Worm (Caenorhabditis elegans): ENCODE data around the gene eif-2Bdelta.

eif-2Bdelta gene

DNA sequence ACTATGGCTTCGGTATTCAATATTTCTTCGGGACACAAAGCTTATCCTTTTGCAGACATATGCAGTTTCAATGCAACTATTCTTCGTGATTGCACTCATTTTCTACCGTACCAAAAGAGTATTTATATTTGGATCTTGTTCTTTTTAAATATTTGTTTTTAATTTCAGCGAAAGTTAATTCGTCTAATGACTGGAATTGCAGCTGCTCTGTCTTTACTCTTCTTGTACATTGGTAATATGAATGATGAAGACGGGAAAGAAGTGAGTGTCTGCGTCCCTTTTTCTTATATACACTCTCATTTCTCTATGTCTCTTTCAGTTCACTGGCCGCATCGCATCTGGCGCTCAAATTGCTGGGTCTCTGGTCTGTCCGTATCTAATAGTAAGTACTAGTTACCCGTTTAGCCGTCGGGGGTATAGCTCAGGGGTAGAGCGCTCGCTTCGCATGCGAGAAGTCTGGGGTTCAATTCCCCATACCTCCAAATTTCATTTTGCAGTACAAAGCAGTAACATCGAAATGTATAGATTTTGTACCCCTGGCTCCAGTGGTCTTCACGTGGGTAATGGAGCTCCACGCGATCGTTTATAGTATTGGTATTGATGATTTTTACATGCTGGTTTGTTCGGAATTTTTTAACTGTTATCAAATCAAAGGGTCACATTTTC is 10.3 kb upstream of the eif-2Bdelta start (continued):
- peak; percentile 84 for TF ChIP-seq sox-2 (GFP tag; IDR thresholded peaks at IDR 0.05)
- TF ChIP-seq pha-2 (tag; optimal IDR thresholded peaks at IDR 0.05) = peak; percentile 92
- peak; percentile 49 for TF ChIP-seq ahr-1 (tag; optimal IDR thresholded peaks at IDR 0.05)
- TF ChIP-seq T23F11.4 (GFP tag; optimal IDR thresholded peaks at IDR 0.05) = peak; percentile 90
- TF ChIP-seq hlh-8 (tag; optimal IDR thresholded peaks at IDR 0.05) = peak; percentile 59
- peak; percentile 90 for TF ChIP-seq hlh-13 (GFP tag; optimal IDR thresholded peaks at IDR 0.05)
- TF ChIP-seq C08G9.2 (tag; optimal IDR thresholded peaks at IDR 0.05) = peak; percentile 77
- TF ChIP-seq ceh-2 (tag; optimal IDR thresholded peaks at IDR 0.05) = peak; percentile 77
- no peak for TF ChIP-seq unc-55 (GFP tag; optimal IDR thresholded peaks at IDR 0.05)
- peak; percentile 87 for TF ChIP-seq ttx-3 (tag; optimal IDR thresholded peaks at IDR 0.05)
- no peak for TF ChIP-seq pax-1 (tag; optimal IDR thresholded peaks at IDR 0.05)
- peak; percentile 11 for TF ChIP-seq pag-3 (tag; optimal IDR thresholded peaks at IDR 0.05; ENCODE audit: borderline replicate concordance)
- TF ChIP-seq lim-6 (tag; optimal IDR thresholded peaks at IDR 0.05) = no peak
- TF ChIP-seq madf-2 (tag; optimal IDR thresholded peaks at IDR 0.05) = peak; percentile 81
- peak; percentile 65 for TF ChIP-seq F13H6.1 (tag; optimal IDR thresholded peaks at IDR 0.05)
- peak; percentile 92 for TF ChIP-seq ceh-34 (tag; optimal IDR thresholded peaks at IDR 0.05)
- peak; percentile 71 for TF ChIP-seq K09A11.1 (tag; optimal IDR thresholded peaks at IDR 0.05; ENCODE audit: insufficient read depth)
- TF ChIP-seq tbx-7 (tag; optimal IDR thresholded peaks at IDR 0.05) = peak; percentile 41
- peak; percentile 90 for TF ChIP-seq pat-9 (tag; optimal IDR thresholded peaks at IDR 0.05)
- TF ChIP-seq ref-2 (tag; optimal IDR thresholded peaks at IDR 0.05) = peak; percentile 78
- TF ChIP-seq sdc-2 (tag; optimal IDR thresholded peaks at IDR 0.05) = peak; percentile 78
- TF ChIP-seq Y22D7AL.16 (tag; optimal IDR thresholded peaks at IDR 0.05) = peak; percentile 76
- peak; percentile 72 for TF ChIP-seq fax-1 (tag; optimal IDR thresholded peaks at IDR 0.05)
- TF ChIP-seq ceh-14 (tag; optimal IDR thresholded peaks at IDR 0.05) = peak; percentile 45
- peak; percentile 81 for TF ChIP-seq lin-11 (tag; optimal IDR thresholded peaks at IDR 0.05)
- TF ChIP-seq K02D7.2 (tag; optimal IDR thresholded peaks at IDR 0.05) = peak; percentile 85
- TF ChIP-seq ceh-24 (tag; optimal IDR thresholded peaks at IDR 0.05) = peak; percentile 62
- TF ChIP-seq rnt-1 (tag; optimal IDR thresholded peaks at IDR 0.05) = peak; percentile 66
- no peak for TF ChIP-seq ceh-22 (tag; optimal IDR thresholded peaks at IDR 0.05)
- TF ChIP-seq ama-1 (optimal IDR thresholded peaks at IDR 0.05) = no peak
- peak; percentile 87 for TF ChIP-seq unc-3 (GFP tag; conservative IDR thresholded peaks at IDR 0.05)
- peak; percentile 86 for TF ChIP-seq unc-3 (tag; optimal IDR thresholded peaks at IDR 0.05)
- TF ChIP-seq ceh-18 (tag; optimal IDR thresholded peaks at IDR 0.05) = peak; percentile 74
- TF ChIP-seq che-1 (tag; optimal IDR thresholded peaks at IDR 0.05) = peak; percentile 84
- peak; percentile 80 for TF ChIP-seq tbx-2 (tag; optimal IDR thresholded peaks at IDR 0.05)
- TF ChIP-seq elt-4 (tag; optimal IDR thresholded peaks at IDR 0.05) = no peak
- peak; percentile 76 for TF ChIP-seq npax-4 (tag; optimal IDR thresholded peaks at IDR 0.05)
- peak; percentile 83 for TF ChIP-seq C38D4.7 (GFP tag; optimal IDR thresholded peaks at IDR 0.05)
- no peak for TF ChIP-seq pha-4 (tag; optimal IDR thresholded peaks at IDR 0.05)
- TF ChIP-seq ztf-16 (tag; optimal IDR thresholded peaks at IDR 0.05) = peak; percentile 87
- peak; percentile 39 for TF ChIP-seq odd-2 (tag; optimal IDR thresholded peaks at IDR 0.05)
- no peak for TF ChIP-seq ceh-30 (tag; optimal IDR thresholded peaks at IDR 0.05)
- peak; percentile 90 for TF ChIP-seq ceh-19 (GFP tag; optimal IDR thresholded peaks at IDR 0.05)
- TF ChIP-seq nhr-11 (tag; optimal IDR thresholded peaks at IDR 0.05) = no peak
- peak; percentile 15 for TF ChIP-seq pros-1 (tag; optimal IDR thresholded peaks at IDR 0.05)
- TF ChIP-seq pqm-1 (tag; optimal IDR thresholded peaks at IDR 0.05) = peak; percentile 45
- TF ChIP-seq sox-4 (tag; optimal IDR thresholded peaks at IDR 0.05) = peak; percentile 78
- TF ChIP-seq ets-4 (tag; optimal IDR thresholded peaks at IDR 0.05) = peak; percentile 8
- peak; percentile 88 for TF ChIP-seq eyg-1 (tag; optimal IDR thresholded peaks at IDR 0.05)
- TF ChIP-seq dve-1 (tag; optimal IDR thresholded peaks at IDR 0.05) = peak; percentile 56
- peak; percentile 57 for TF ChIP-seq mec-3 (tag; optimal IDR thresholded peaks at IDR 0.05; ENCODE audit: borderline replicate concordance)

Measured in whole organism, late embryonic.